Worm (Caenorhabditis elegans): ENCODE measurements around the gene C05G5.2.

DNA sequence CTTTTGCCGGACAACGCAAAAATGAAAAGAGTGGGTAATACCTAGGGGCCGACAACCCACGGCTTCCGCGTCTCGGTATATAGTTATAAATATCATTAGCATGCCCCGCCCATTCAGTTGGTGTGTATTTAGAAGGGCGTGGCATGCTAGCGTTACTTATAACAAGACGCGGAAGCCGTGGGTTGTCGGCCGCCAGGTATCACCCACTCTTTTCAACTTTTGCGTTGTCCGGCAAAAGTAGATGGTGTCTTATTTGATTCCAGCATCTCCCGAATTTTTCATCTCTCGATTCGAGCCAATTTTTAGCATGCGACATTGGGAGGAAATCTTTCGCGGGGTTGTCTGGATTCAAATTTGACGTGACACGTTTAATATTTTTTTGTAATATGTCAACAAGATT, 29.3 kb upstream of the C05G5.2 start:
- TF ChIP-seq tab-1 (GFP tag; IDR thresholded peaks at IDR 0.05): no peak
- TF ChIP-seq ztf-23 (GFP tag; IDR thresholded peaks at IDR 0.05): no peak
- no peak for TF ChIP-seq cog-1 (tag; optimal IDR thresholded peaks at IDR 0.05)
- TF ChIP-seq ref-1 (GFP tag; conservative IDR thresholded peaks at IDR 0.05): no peak
- TF ChIP-seq flt-1 (GFP tag; IDR thresholded peaks at IDR 0.05): no peak
- no peak for TF ChIP-seq T22C8.4 (GFP tag; IDR thresholded peaks at IDR 0.05)
- no peak for TF ChIP-seq klf-2 (GFP tag; conservative IDR thresholded peaks at IDR 0.05)
- no peak for TF ChIP-seq ztf-29 (GFP tag; IDR thresholded peaks at IDR 0.05)
- TF ChIP-seq med-1 (GFP tag; optimal IDR thresholded peaks at IDR 0.05; ENCODE audit: insufficient read depth): no peak
